Worm (Caenorhabditis elegans) whole organism, L4 larva: ENCODE data around the gene R05G6.4.
A peak's percentile ranks its signal among the peaks of the same experiment; 100 is the strongest.

ENCODE experiments used
- D1046.2 ChIP-seq: fragments of 200-800 bp; sonication (Bioruptor generic); IDR thresholded peaks from 2 replicates; pipeline ENCODE4 v1.3.6; 2022; ENCODE audit warnings: missing genetic modification characterization, missing compliant biosample characterization
- F37D6.2 ChIP-seq: sonication (generic microtip); optimal IDR thresholded peaks from 2 replicates; lab custom pipeline; 2016; ENCODE audit warnings: mild to moderate bottlenecking, missing genetic modification characterization, missing compliant biosample characterization
- F49E8.2 ChIP-seq: sonication (generic microtip); optimal IDR thresholded peaks from 2 replicates; lab custom pipeline; 2016; ENCODE audit warnings: missing compliant biosample characterization, mild to moderate bottlenecking, missing genetic modification characterization, borderline replicate concordance
- R02D3.7 ChIP-seq: fragments of 150-350 bp; sonication (generic microtip); optimal IDR thresholded peaks from 3 replicates; lab custom pipeline; 2014; ENCODE audit warnings: missing biosample characterization, missing genetic modification characterization
- T20F7.1 ChIP-seq: fragments of 200-800 bp; sonication (Bioruptor generic); optimal IDR thresholded peaks from 2 replicates; lab custom pipeline; 2018; ENCODE audit warnings: mild to moderate bottlenecking, missing genetic modification characterization, missing compliant biosample characterization
- T26A8.4 ChIP-seq: fragments of 200-800 bp; sonication (Bioruptor generic); IDR thresholded peaks from 2 replicates; pipeline ENCODE4 v1.3.6; 2022; ENCODE audit warnings: missing genetic modification characterization, missing compliant biosample characterization
- Y48G9A.11 ChIP-seq: fragments of 200-800 bp; sonication (Bioruptor generic); IDR thresholded peaks from 2 replicates; pipeline ENCODE4 v1.3.6; 2022; ENCODE audit warnings: missing genetic modification reagents, missing genetic modification characterization, missing compliant biosample characterization
- Y75B8A.6 ChIP-seq: fragments of 200-800 bp; sonication (Bioruptor generic); IDR thresholded peaks from 2 replicates; pipeline ENCODE4 v1.3.6; 2022; ENCODE audit warnings: missing genetic modification reagents, missing genetic modification characterization, missing compliant biosample characterization
- ama-1 ChIP-seq: fragments of 150-350 bp; optimal IDR thresholded peaks from 2 replicates; lab custom pipeline; 2014; ENCODE audit warnings: inconsistent platforms, mixed read lengths
- arid-1 ChIP-seq: fragments of 200-800 bp; sonication (Bioruptor generic); conservative IDR thresholded peaks from 2 replicates; pipeline ENCODE4 v1.3.6; 2022; ENCODE audit warnings: missing genetic modification reagents, missing genetic modification characterization, missing compliant biosample characterization
- attf-4 ChIP-seq: sonication (generic microtip); optimal IDR thresholded peaks from 3 replicates; lab custom pipeline; 2017; ENCODE audit warnings: missing biosample characterization, missing genetic modification characterization
- ceh-28 ChIP-seq: fragments of 150-350 bp; optimal IDR thresholded peaks from 2 replicates; lab custom pipeline; 2014; ENCODE audit warnings: missing biosample characterization, missing genetic modification reagents, missing genetic modification characterization
- ceh-62 ChIP-seq: sonication (generic microtip); optimal IDR thresholded peaks from 2 replicates; lab custom pipeline; 2017; ENCODE audit warnings: missing biosample characterization, missing genetic modification characterization
- ceh-82 ChIP-seq: sonication (generic microtip); optimal IDR thresholded peaks from 2 replicates; lab custom pipeline; 2017; ENCODE audit warnings: missing biosample characterization, missing genetic modification characterization
- ctbp-1 ChIP-seq: fragments of 200-800 bp; sonication (Bioruptor generic); IDR thresholded peaks from 2 replicates; pipeline ENCODE4 v1.3.6; 2022; ENCODE audit warnings: missing genetic modification reagents, missing genetic modification characterization, missing compliant biosample characterization
- daf-12 ChIP-seq: fragments of 150-350 bp; optimal IDR thresholded peaks from 2 replicates; lab custom pipeline; 2014; ENCODE audit warnings: missing biosample characterization, missing genetic modification reagents, missing genetic modification characterization
- daf-16 ChIP-seq, 3 experiments: sonication (generic microtip); optimal IDR thresholded peaks; 2 replicates each; lab custom pipeline; 2016 to 2017; ENCODE audit warnings: missing genetic modification characterization in 3 of 3, missing genetic modification reagents in 3 of 3, mild to moderate bottlenecking in 2 of 3, missing compliant biosample characterization in 2 of 3, missing biosample characterization in 1 of 3, moderate library complexity in 1 of 3
- daf-8 ChIP-seq: fragments of 200-800 bp; sonication (Bioruptor generic); IDR thresholded peaks from 2 replicates; pipeline ENCODE4 v1.3.6; 2022; ENCODE audit warnings: missing genetic modification characterization, missing compliant biosample characterization
- dmd-6 ChIP-seq: fragments of 200-800 bp; sonication (Bioruptor generic); IDR thresholded peaks from 2 replicates; pipeline ENCODE4 v1.3.6; 2022; ENCODE audit warnings: missing genetic modification reagents, missing genetic modification characterization, missing compliant biosample characterization
- dpl-1 ChIP-seq: fragments of 150-350 bp; optimal IDR thresholded peaks from 2 replicates; lab custom pipeline; 2014; ENCODE audit warnings: missing biosample characterization, missing genetic modification reagents, missing genetic modification characterization
- duxl-1 ChIP-seq: sonication (generic microtip); optimal IDR thresholded peaks from 2 replicates; lab custom pipeline; 2016; ENCODE audit warnings: mild to moderate bottlenecking, missing genetic modification characterization, moderate library complexity, missing compliant biosample characterization; ENCODE audit not compliant: poor library complexity
- egl-27 ChIP-seq: sonication (generic microtip); optimal IDR thresholded peaks from 3 replicates; lab custom pipeline; 2017; ENCODE audit warnings: missing biosample characterization, missing genetic modification reagents, missing genetic modification characterization
- fos-1 ChIP-seq: fragments of 150-350 bp; optimal IDR thresholded peaks from 2 replicates; lab custom pipeline; 2014; ENCODE audit warnings: missing biosample characterization, missing genetic modification characterization
- gei-8 ChIP-seq: fragments of 200-800 bp; sonication (Bioruptor generic); optimal IDR thresholded peaks from 2 replicates; lab custom pipeline; 2018; ENCODE audit warnings: mild to moderate bottlenecking, missing genetic modification characterization, missing compliant biosample characterization
- hlh-30 ChIP-seq: sonication (generic microtip); optimal IDR thresholded peaks from 2 replicates; lab custom pipeline; 2017; ENCODE audit warnings: antibody characterized with exemption, mild to moderate bottlenecking, missing genetic modification characterization, missing compliant biosample characterization; ENCODE audit not compliant: insufficient read depth
- hmg-1.1 ChIP-seq: fragments of 200-800 bp; sonication (Bioruptor generic); IDR thresholded peaks from 2 replicates; pipeline ENCODE4 v1.3.6; 2022; ENCODE audit warnings: missing genetic modification reagents, missing genetic modification characterization, missing compliant biosample characterization
- lim-7 ChIP-seq: fragments of 200-800 bp; sonication (Bioruptor generic); IDR thresholded peaks from 2 replicates; pipeline ENCODE4 v1.3.6; 2022; ENCODE audit warnings: missing genetic modification characterization, missing compliant biosample characterization
- lin-1 ChIP-seq: fragments of 200-800 bp; sonication (Bioruptor generic); IDR thresholded peaks from 2 replicates; pipeline ENCODE4 v1.3.6; 2022; ENCODE audit warnings: missing genetic modification reagents, missing genetic modification characterization, missing compliant biosample characterization
- lin-13 ChIP-seq: fragments of 150-350 bp; optimal IDR thresholded peaks from 2 replicates; lab custom pipeline; 2014; ENCODE audit warnings: missing biosample characterization, missing genetic modification reagents, missing genetic modification characterization
- lin-15B ChIP-seq: fragments of 150-350 bp; sonication (generic microtip); optimal IDR thresholded peaks from 3 replicates; lab custom pipeline; 2014; ENCODE audit warnings: missing biosample characterization, missing genetic modification characterization
- lsy-2 ChIP-seq, 2 experiments: fragments of 150-350 bp in 1 of 2; sonication (generic microtip) in 1 of 2; optimal IDR thresholded peaks; 2 replicates each; lab custom pipeline; 2014 to 2017; ENCODE audit warnings: missing biosample characterization in 2 of 2, missing genetic modification characterization in 2 of 2
- madf-5 ChIP-seq, 2 experiments: fragments of 200-800 bp; sonication (Bioruptor generic); IDR thresholded peaks; 2 replicates each; pipeline ENCODE4 v1.3.6; 2022; ENCODE audit warnings: missing compliant biosample characterization in 2 of 2, missing genetic modification characterization in 2 of 2
- mdl-1 ChIP-seq, 2 experiments: fragments of 150-350 bp in 1 of 2; sonication (generic microtip) in 1 of 2; optimal IDR thresholded peaks; 2 replicates each; lab custom pipeline; 2014 to 2017; ENCODE audit warnings: missing biosample characterization in 2 of 2, missing genetic modification characterization in 2 of 2
- mes-2 ChIP-seq: sonication (generic microtip); optimal IDR thresholded peaks from 2 replicates; lab custom pipeline; 2016; ENCODE audit warnings: missing genotype, mild to moderate bottlenecking, missing genetic modification characterization, missing compliant biosample characterization; ENCODE audit not compliant: poor library complexity, severe bottlenecking
- nhr-10 ChIP-seq: fragments of 150-350 bp; optimal IDR thresholded peaks from 2 replicates; lab custom pipeline; 2014; ENCODE audit warnings: missing biosample characterization, missing genetic modification characterization
- nhr-25 ChIP-seq: sonication (generic microtip); optimal IDR thresholded peaks from 2 replicates; lab custom pipeline; 2017; ENCODE audit warnings: missing genetic modification characterization, mild to moderate bottlenecking, missing compliant biosample characterization, antibody characterized with exemption, moderate library complexity, borderline replicate concordance; ENCODE audit not compliant: insufficient read depth
- nhr-28 ChIP-seq: fragments of 150-350 bp; optimal IDR thresholded peaks from 2 replicates; lab custom pipeline; 2014; ENCODE audit warnings: missing biosample characterization, missing genetic modification characterization
- nhr-42 ChIP-seq: fragments of 200-800 bp; sonication (Bioruptor generic); IDR thresholded peaks from 2 replicates; pipeline ENCODE4 v1.3.6; 2022; ENCODE audit warnings: missing genetic modification characterization, missing compliant biosample characterization
- nhr-48 ChIP-seq: sonication (generic microtip); optimal IDR thresholded peaks from 2 replicates; lab custom pipeline; 2016; ENCODE audit warnings: mild to moderate bottlenecking, missing genetic modification characterization, missing compliant biosample characterization
- nhr-77 ChIP-seq: fragments of 150-350 bp; optimal IDR thresholded peaks from 2 replicates; lab custom pipeline; 2014; ENCODE audit warnings: missing biosample characterization, missing genetic modification characterization
- pha-4 ChIP-seq, 2 experiments: fragments of 150-350 bp in 1 of 2; fragments of 200-800 bp in 1 of 2; sonication (Bioruptor generic) in 1 of 2; IDR thresholded peaks in 1 of 2; optimal IDR thresholded peaks in 1 of 2; 2 replicates each; pipeline versions ENCODE4 v1.3.6 to Lab custom; 2014 to 2022; ENCODE audit warnings: missing genetic modification characterization in 2 of 2, missing genetic modification reagents in 2 of 2, missing biosample characterization in 1 of 2, missing compliant biosample characterization in 1 of 2
- php-3 ChIP-seq: fragments of 200-800 bp; sonication (Bioruptor generic); IDR thresholded peaks from 2 replicates; pipeline ENCODE4 v1.3.6; 2022; ENCODE audit warnings: missing genetic modification reagents, missing genetic modification characterization, missing compliant biosample characterization
- pqm-1 ChIP-seq: sonication (generic microtip); optimal IDR thresholded peaks from 2 replicates; lab custom pipeline; 2017; ENCODE audit warnings: missing biosample characterization, missing genetic modification characterization
- sdz-12 ChIP-seq: fragments of 200-800 bp; sonication (Bioruptor generic); optimal IDR thresholded peaks from 2 replicates; lab custom pipeline; 2018; ENCODE audit warnings: mild to moderate bottlenecking, missing genetic modification characterization, missing compliant biosample characterization
- set-16 ChIP-seq: fragments of 200-800 bp; sonication (Bioruptor generic); IDR thresholded peaks from 2 replicates; pipeline ENCODE4 v1.3.6; 2022; ENCODE audit warnings: missing genetic modification reagents, missing genetic modification characterization, missing compliant biosample characterization
- snpc-1.2 ChIP-seq: fragments of 200-800 bp; sonication (Bioruptor generic); IDR thresholded peaks from 2 replicates; pipeline ENCODE4 v1.3.6; 2022; ENCODE audit warnings: missing genetic modification reagents, missing genetic modification characterization, missing compliant biosample characterization
- zfp-3 ChIP-seq: fragments of 200-800 bp; sonication (Bioruptor generic); conservative IDR thresholded peaks from 2 replicates; pipeline ENCODE4 v1.3.6; 2022; ENCODE audit warnings: missing genetic modification reagents, missing genetic modification characterization, missing compliant biosample characterization

R05G6.4 gene

DNA sequence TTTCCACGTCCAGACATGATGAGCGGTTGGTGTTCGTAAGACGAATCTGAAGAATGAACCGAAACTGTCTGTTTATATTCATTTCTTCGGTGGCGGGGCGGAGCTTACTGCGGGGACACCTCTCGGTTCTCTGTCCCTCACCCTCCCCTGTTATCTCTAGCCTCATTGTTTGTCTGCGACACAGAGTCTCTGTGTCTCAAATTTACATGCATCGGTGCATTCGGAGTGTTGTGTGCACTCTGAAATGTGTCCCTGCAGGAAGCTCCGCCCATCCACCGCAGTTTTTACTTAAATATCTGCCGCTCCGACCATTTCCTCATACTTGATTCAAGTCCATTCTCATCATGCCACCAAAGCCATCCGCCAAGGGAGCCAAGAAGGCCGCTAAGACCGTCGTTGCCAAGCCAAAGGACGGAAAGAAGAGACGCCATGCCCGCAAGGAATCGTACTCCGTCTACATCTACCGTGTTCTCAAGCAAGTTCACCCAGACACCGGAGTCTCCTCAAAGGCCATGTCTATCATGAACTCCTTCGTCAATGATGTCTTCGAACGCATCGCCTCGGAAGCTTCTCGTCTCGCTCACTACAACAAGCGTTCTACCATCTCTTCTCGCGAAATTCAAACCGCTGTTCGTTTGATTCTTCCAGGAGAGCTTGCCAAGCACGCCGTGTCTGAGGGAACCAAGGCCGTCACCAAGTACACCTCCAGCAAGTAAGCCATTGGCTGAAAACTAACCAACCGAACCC, 26.7 kb upstream of the R05G6.4 start, which contains the start of the genes his-61 and his-62 (continued):
- TF ChIP-seq arid-1 (GFP tag; lab: Robert Waterston, UW) (peak; percentile 4; the same call in 1 of the 2 replicates), nhr-28 (peak; percentile 18), dpl-1 (GFP tag; lab: Kevin White, UChicago) (peak; percentile 42), dmd-6 (peak; percentile 79), mes-2 (tag; lab: Kevin White, UChicago) (peak; percentile 83), D1046.2 (GFP tag; lab: Robert Waterston, UW) (0 out of 2 replicates have a peak, but pooled peaks have one; percentile 40), nhr-42 (GFP tag; lab: Robert Waterston, UW) (peak; percentile 79; the same call in 1 of the 2 replicates), sdz-12 (GFP tag; lab: Kevin White, UChicago) (no peak), fos-1 (tag; lab: Kevin White, UChicago) (no peak), madf-5 (GFP tag; IDR thresholded peaks at IDR 0.05; lab: Robert Waterston, UW) (no peak), T26A8.4 (GFP tag; lab: Robert Waterston, UW) (peak; percentile 70), F49E8.2 (tag; lab: Kevin White, UChicago) (peak; percentile 10), php-3 (GFP tag; lab: Robert Waterston, UW) (0 out of 2 replicates have a peak, but pooled peaks have one; percentile 25), daf-16 (GFP tag; optimal IDR thresholded peaks at IDR 0.05; lab: Kevin White, UChicago) (peak in 1 of 2 experiments; percentile 17), daf-16 (tag; optimal IDR thresholded peaks at IDR 0.05; lab: Kevin White, UChicago) (peak; percentile 87), mdl-1 (tag; optimal IDR thresholded peaks at IDR 0.05; lab: Kevin White, UChicago) (no peak), zfp-3 (GFP tag; lab: Robert Waterston, UW) (no peak), pqm-1 (tag; lab: Kevin White, UChicago) (peak; percentile 30), lin-13 (GFP tag; lab: Kevin White, UChicago) (peak; percentile 36), lin-1 (peak; percentile 45; the same call in 1 of the 2 replicates), snpc-1.2 (GFP tag; lab: Robert Waterston, UW) (peak; percentile 68), nhr-77 (tag; lab: Kevin White, UChicago) (peak; percentile 20), lim-7 (peak; percentile 64), daf-8 (GFP tag; lab: Robert Waterston, UW) (no peak), nhr-25 (tag; lab: Kevin White, UChicago) (peak; percentile 8), hmg-1.1 (GFP tag; lab: Robert Waterston, UW) (peak; percentile 48; the same call in 1 of the 2 replicates), ctbp-1 (GFP tag; lab: Robert Waterston, UW) (no peak), attf-4 (no peak), F37D6.2 (tag; lab: Kevin White, UChicago) (no peak), Y75B8A.6 (no peak), hlh-30 (peak; percentile 11), lsy-2 (tag; optimal IDR thresholded peaks at IDR 0.05; lab: Kevin White, UChicago) (peak in 1 of 2 experiments; percentile 79), ceh-62 (tag; lab: Kevin White, UChicago) (no peak), nhr-48 (peak; percentile 97), egl-27 (tag; lab: Kevin White, UChicago) (no peak), ceh-82 (tag; lab: Kevin White, UChicago) (no peak), gei-8 (GFP tag; lab: Kevin White, UChicago) (no peak), set-16 (GFP tag; lab: Robert Waterston, UW) (peak; percentile 27; the same call in 1 of the 2 replicates), T20F7.1 (GFP tag; lab: Kevin White, UChicago) (peak; percentile 67), pha-4 (GFP tag; IDR thresholded peaks at IDR 0.05; lab: Robert Waterston, UW) (peak; percentile 66; the same call in 1 of the 2 replicates), pha-4 (tag; optimal IDR thresholded peaks at IDR 0.05; lab: Kevin White, UChicago) (no peak), R02D3.7 (tag; lab: Kevin White, UChicago) (no peak), lin-15B (tag; lab: Kevin White, UChicago) (no peak), ceh-28 (tag; lab: Kevin White, UChicago) (no peak), daf-12 (no peak), ama-1 (lab: Kevin White, UChicago) (no peak), duxl-1 (tag; lab: Kevin White, UChicago) (peak; percentile 52), Y48G9A.11 (no peak), nhr-10 (peak; percentile 6)
